Fruit fly (Drosophila melanogaster): ENCODE data around the gene sstn.

sstn gene

DNA sequence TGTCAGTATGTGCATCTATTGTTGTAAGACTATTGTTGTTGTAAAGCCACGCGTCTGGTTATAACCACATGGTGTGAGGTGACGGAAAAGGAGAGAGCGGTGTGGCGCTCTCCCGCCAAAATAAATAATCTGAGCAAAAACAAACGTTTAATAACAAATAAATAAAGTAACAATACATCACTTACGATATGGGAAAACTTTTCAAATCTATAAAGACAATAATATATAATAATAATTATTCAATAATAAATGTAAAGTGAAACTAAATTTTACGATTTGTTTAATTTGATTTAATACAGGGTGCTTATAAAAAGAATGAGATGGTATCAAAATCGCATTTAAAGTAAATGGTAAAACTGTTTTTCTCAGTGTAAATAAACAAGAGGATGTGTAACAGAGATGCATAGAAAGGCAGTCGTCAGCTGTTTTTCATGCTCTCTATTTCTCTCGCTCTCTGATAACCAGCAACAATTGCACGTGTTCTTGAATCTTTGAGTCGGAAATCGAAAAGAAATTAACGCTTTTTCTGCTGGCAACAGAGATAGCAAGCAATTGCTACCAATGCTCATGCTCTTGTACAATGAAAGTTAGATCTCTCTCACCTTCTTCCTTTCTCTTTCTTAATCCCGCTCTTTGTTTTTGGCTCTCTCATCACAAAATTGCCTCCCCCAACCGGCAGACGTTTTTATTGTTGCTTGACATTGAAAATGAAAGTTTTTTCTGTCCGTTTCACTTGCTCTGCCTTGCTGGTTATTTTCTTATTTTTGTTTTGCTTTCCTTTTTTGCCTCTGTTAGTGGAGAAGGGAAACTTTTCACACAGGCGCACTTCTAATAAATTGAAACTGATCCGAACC lies 4.4 kb upstream of the sstn start (continued):
- TF ChIP-seq shn (GFP tag; optimal IDR thresholded peaks at IDR 0.05) (no peak), otp (GFP tag; IDR thresholded peaks at IDR 0.05) (no peak), unpg (GFP tag; optimal IDR thresholded peaks at IDR 0.05) (peak; percentile 94), Sry-δ (GFP tag; optimal IDR thresholded peaks at IDR 0.05) (no peak), dan (GFP tag; IDR thresholded peaks at IDR 0.05) (no peak), CG5953 (GFP tag; IDR thresholded peaks at IDR 0.05) (peak; percentile 63; the same call in 1 of the 2 replicates), CkIIα-i1 (GFP tag; IDR thresholded peaks at IDR 0.05) (no peak), CG11504 (tag; optimal IDR thresholded peaks at IDR 0.05) (peak; percentile 91), CG14710 (tag; optimal IDR thresholded peaks at IDR 0.05) (peak; percentile 97), CG10274 (GFP tag; optimal IDR thresholded peaks at IDR 0.05) (peak; percentile 31), ab (GFP tag; optimal IDR thresholded peaks at IDR 0.05) (no peak), ftz-f1 (GFP tag; optimal IDR thresholded peaks at IDR 0.05) (no peak), CG10267 (tag; optimal IDR thresholded peaks at IDR 0.05) (peak; percentile 94), CG7987 (GFP tag; optimal IDR thresholded peaks at IDR 0.05) (peak; percentile 67), CG4328 (GFP tag; optimal IDR thresholded peaks at IDR 0.05) (peak; percentile 82), CG12659 (GFP tag; optimal IDR thresholded peaks at IDR 0.05) (peak; percentile 76), Hr39 (optimal IDR thresholded peaks at IDR 0.05) (no peak), CG9797 (GFP tag; optimal IDR thresholded peaks at IDR 0.05) (no peak), CG14667 (GFP tag; IDR thresholded peaks at IDR 0.05) (peak; percentile 76; the same call in 1 of the 2 replicates), Ptx1 (GFP tag; IDR thresholded peaks at IDR 0.05) (peak; percentile 92), CG9876 (GFP tag; optimal IDR thresholded peaks at IDR 0.05) (no peak), CG8281 (tag; optimal IDR thresholded peaks at IDR 0.05) (peak; percentile 34), Ssrp (tag; optimal IDR thresholded peaks at IDR 0.05) (peak; percentile 82), tin (GFP tag; optimal IDR thresholded peaks at IDR 0.05) (peak; percentile 68), zen2 (GFP tag; IDR thresholded peaks at IDR 0.05; ENCODE audit: partially characterized antibody) (no peak), CG15269 (tag; optimal IDR thresholded peaks at IDR 0.05) (peak; percentile 82), CG7928 (GFP tag; optimal IDR thresholded peaks at IDR 0.05) (peak; percentile 5), CG10543 (GFP tag; optimal IDR thresholded peaks at IDR 0.05) (peak; percentile 82), Bteb2 (GFP tag; optimal IDR thresholded peaks at IDR 0.05) (no peak), CG13894 (tag; optimal IDR thresholded peaks at IDR 0.05) (peak; percentile 87), sim (GFP tag; IDR thresholded peaks at IDR 0.05) (peak; percentile 89), CG17359 (tag; optimal IDR thresholded peaks at IDR 0.05) (peak; percentile 91), onecut (GFP tag; IDR thresholded peaks at IDR 0.05) (peak; percentile 69; the same call in 1 of the 2 replicates), lola (GFP tag; optimal IDR thresholded peaks at IDR 0.05) (peak in 1 of 3 experiments; percentile 87), corto (GFP tag; optimal IDR thresholded peaks at IDR 0.05) (peak; percentile 5), zfh1 (GFP tag; IDR thresholded peaks at IDR 0.05) (peak; percentile 90), Hmr (GFP tag; optimal IDR thresholded peaks at IDR 0.05) (peak; percentile 86), zen (tag; optimal IDR thresholded peaks at IDR 0.05) (peak; percentile 89), CG16813 (GFP tag; IDR thresholded peaks at IDR 0.05; ENCODE audit: partially characterized antibody) (no peak), pfk (GFP tag; optimal IDR thresholded peaks at IDR 0.05) (peak; percentile 40), CG42726 (GFP tag; IDR thresholded peaks at IDR 0.05; ENCODE audit: partially characterized antibody) (no peak), CG6854 (GFP tag; optimal IDR thresholded peaks at IDR 0.05) (peak; percentile 81), Awh (GFP tag; IDR thresholded peaks at IDR 0.05) (peak; percentile 92), btn (GFP tag; optimal IDR thresholded peaks at IDR 0.05) (no peak), CG15073 (GFP tag; optimal IDR thresholded peaks at IDR 0.05) (no peak), CG3995 (GFP tag; optimal IDR thresholded peaks at IDR 0.05) (no peak), sob (GFP tag; IDR thresholded peaks at IDR 0.05) (peak; percentile 47; the same call in 1 of the 2 replicates), Rx (GFP tag; IDR thresholded peaks at IDR 0.05) (peak; percentile 31)
